Fruit fly (Drosophila melanogaster): ENCODE data around the gene CG14662.

Gene CG14662

DNA sequence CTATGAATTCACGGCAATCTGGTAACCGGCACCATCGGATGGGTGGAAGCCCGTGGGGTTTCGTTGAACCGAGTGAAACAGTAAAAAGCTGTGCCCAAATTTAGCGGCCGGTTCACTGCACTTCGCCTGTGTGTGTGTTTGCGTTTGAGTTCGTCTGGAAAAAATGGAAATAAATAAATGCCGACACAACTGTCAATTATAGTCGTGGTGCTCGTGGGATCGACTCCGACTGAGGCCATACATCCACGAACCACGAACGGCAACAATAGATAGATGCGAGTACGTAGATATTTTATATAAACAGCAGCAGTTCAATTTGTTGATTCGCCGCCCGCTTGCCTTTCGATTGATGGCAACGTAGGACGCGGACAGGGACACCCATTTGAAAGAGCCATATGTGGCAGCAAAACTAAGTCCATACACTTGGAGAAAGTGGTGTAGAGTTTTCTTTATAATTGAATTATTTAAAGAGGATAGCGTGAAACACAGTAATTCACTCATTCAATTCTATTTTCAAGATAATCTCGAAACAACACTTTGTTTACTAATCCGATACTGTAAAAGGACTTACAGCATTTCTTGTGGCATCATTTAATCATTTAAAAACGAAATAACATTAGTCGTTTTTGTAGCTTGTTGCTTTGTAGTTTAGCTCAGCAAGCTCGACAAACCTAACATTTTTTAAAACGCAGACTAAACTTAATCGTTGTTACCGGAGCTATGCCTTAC lies 11.7 kb upstream of the CG14662 start (continued):
- no peak for TF ChIP-seq CG4707 (GFP tag; optimal IDR thresholded peaks at IDR 0.05)
- no peak for TF ChIP-seq her (GFP tag; optimal IDR thresholded peaks at IDR 0.05)
- TF ChIP-seq crol (GFP tag; IDR thresholded peaks at IDR 0.05) = no peak
- TF ChIP-seq dm (GFP tag; optimal IDR thresholded peaks at IDR 0.05) = no peak
- peak; percentile 35 for TF ChIP-seq fd96Cb (tag; optimal IDR thresholded peaks at IDR 0.05)
- TF ChIP-seq Bdp1 (GFP tag; optimal IDR thresholded peaks at IDR 0.05) = no peak
- no peak for TF ChIP-seq CG6272 (GFP tag; IDR thresholded peaks at IDR 0.05)
- TF ChIP-seq ERR (GFP tag; optimal IDR thresholded peaks at IDR 0.05) = no peak
- TF ChIP-seq Hey (tag; optimal IDR thresholded peaks at IDR 0.05) = peak; percentile 28
- TF ChIP-seq CG8388 (GFP tag; optimal IDR thresholded peaks at IDR 0.05) = peak; percentile 27
- no peak for TF ChIP-seq CG9797 (GFP tag; optimal IDR thresholded peaks at IDR 0.05)
- peak; percentile 18 for TF ChIP-seq Asciz (GFP tag; optimal IDR thresholded peaks at IDR 0.05)
- 0 out of 2 replicates have a peak, but pooled peaks have one; percentile 7 for TF ChIP-seq bowl (GFP tag; IDR thresholded peaks at IDR 0.05)
- no peak for TF ChIP-seq Dfd (GFP tag; optimal IDR thresholded peaks at IDR 0.05)
- TF ChIP-seq esg (GFP tag; conservative IDR thresholded peaks at IDR 0.05) = 0 out of 2 replicates have a peak, but pooled peaks have one; percentile 11
- peak; percentile 71 for TF ChIP-seq twi (tag; optimal IDR thresholded peaks at IDR 0.05)
- TF ChIP-seq CG17359 (tag; optimal IDR thresholded peaks at IDR 0.05) = peak; percentile 39
- no peak for TF ChIP-seq CG6813 (GFP tag; optimal IDR thresholded peaks at IDR 0.05)
- TF ChIP-seq BEAF-32 (GFP tag; optimal IDR thresholded peaks at IDR 0.05) = no peak
- TF ChIP-seq Deaf1 (tag; optimal IDR thresholded peaks at IDR 0.05) = peak; percentile 76
- TF ChIP-seq CG17568 (GFP tag; optimal IDR thresholded peaks at IDR 0.05) = peak; percentile 10
- TF ChIP-seq CG17186 (GFP tag; optimal IDR thresholded peaks at IDR 0.05) = no peak
- peak; percentile 20; the same call in 1 of the 3 replicates for TF ChIP-seq ci (GFP tag; IDR thresholded peaks at IDR 0.05)
- TF ChIP-seq knrl (GFP tag; IDR thresholded peaks at IDR 0.05; ENCODE audit: partially characterized antibody) = no peak
- no peak for TF ChIP-seq pb (GFP tag; optimal IDR thresholded peaks at IDR 0.05)
- no peak for TF ChIP-seq CG6683 (GFP tag; optimal IDR thresholded peaks at IDR 0.05)
- TF ChIP-seq row (GFP tag; IDR thresholded peaks at IDR 0.05) = 0 out of 3 replicates have a peak, but pooled peaks have one; percentile 9
- no peak for TF ChIP-seq Neu2 (GFP tag; optimal IDR thresholded peaks at IDR 0.05; ENCODE audit: borderline replicate concordance)
- TF ChIP-seq CG2678 (tag; optimal IDR thresholded peaks at IDR 0.05) = peak; percentile 21
- TF ChIP-seq CG15011 (GFP tag; optimal IDR thresholded peaks at IDR 0.05) = no peak
- TF ChIP-seq CG6791 (GFP tag; IDR thresholded peaks at IDR 0.05; ENCODE audit: partially characterized antibody) = no peak
- no peak for TF ChIP-seq CG31365 (tag; optimal IDR thresholded peaks at IDR 0.05)
- TF ChIP-seq CG7928 (GFP tag; optimal IDR thresholded peaks at IDR 0.05) = no peak
- TF ChIP-seq CG10366 (GFP tag; IDR thresholded peaks at IDR 0.05) = no peak
- no peak for TF ChIP-seq sna (GFP tag; IDR thresholded peaks at IDR 0.05; ENCODE audit: partially characterized antibody)
- TF ChIP-seq CoRest (tag; optimal IDR thresholded peaks at IDR 0.05) = peak; percentile 10
- no peak for TF ChIP-seq luna (GFP tag; optimal IDR thresholded peaks at IDR 0.05)
- peak; percentile 69 for TF ChIP-seq pros (GFP tag; optimal IDR thresholded peaks at IDR 0.05)
- 0 out of 2 replicates have a peak, but pooled peaks have one; percentile 18 for TF ChIP-seq Rfx (GFP tag; IDR thresholded peaks at IDR 0.05)
- no peak for TF ChIP-seq scrt (GFP tag; optimal IDR thresholded peaks at IDR 0.05)
- no peak for TF ChIP-seq CG3847 (GFP tag; IDR thresholded peaks at IDR 0.05)
- no peak for TF ChIP-seq ATbp (GFP tag; optimal IDR thresholded peaks at IDR 0.05)
- TF ChIP-seq CG7556 (GFP tag; optimal IDR thresholded peaks at IDR 0.05) = peak; percentile 21
- TF ChIP-seq CG33557 (GFP tag; optimal IDR thresholded peaks at IDR 0.05) = peak; percentile 38
- TF ChIP-seq sqz (GFP tag; optimal IDR thresholded peaks at IDR 0.05) = peak; percentile 32
- TF ChIP-seq CrebB (tag; optimal IDR thresholded peaks at IDR 0.05) = peak; percentile 9
- peak; percentile 9 for TF ChIP-seq Dad (GFP tag; optimal IDR thresholded peaks at IDR 0.05)
- TF ChIP-seq tll (GFP tag; optimal IDR thresholded peaks at IDR 0.05) = no peak
